Worm (Caenorhabditis elegans) whole organism, late embryonic: Measurements from ENCODE around the gene aly-3.

Experiments
- ama-1 ChIP-seq: fragments of 150-350 bp; optimal IDR thresholded peaks from 2 replicates; lab custom pipeline; 2014
- ceh-48 ChIP-seq: sonication (generic microtip); optimal IDR thresholded peaks from 2 replicates; lab custom pipeline; 2016; ENCODE audit warnings: missing genetic modification characterization, inconsistent platforms, missing compliant biosample characterization
- dmd-4 ChIP-seq: sonication (generic microtip); optimal IDR thresholded peaks from 2 replicates; lab custom pipeline; 2016; ENCODE audit warnings: borderline replicate concordance, missing genetic modification characterization, missing compliant biosample characterization
- dve-1 ChIP-seq: sonication (generic microtip); optimal IDR thresholded peaks from 2 replicates; lab custom pipeline; 2017; ENCODE audit warnings: antibody characterized with exemption, mild to moderate bottlenecking, missing genetic modification characterization, missing compliant biosample characterization
- pat-9 ChIP-seq: fragments of 200-800 bp; sonication (Bioruptor generic); optimal IDR thresholded peaks from 2 replicates; lab custom pipeline; 2018; ENCODE audit warnings: mild to moderate bottlenecking, missing genetic modification characterization, moderate library complexity, missing compliant biosample characterization

- no peak for TF ChIP-seq pat-9
- TF ChIP-seq ceh-48: no peak
- TF ChIP-seq dve-1: no peak
- TF ChIP-seq dmd-4 (tag; lab: Kevin White, UChicago): no peak
- no peak for TF ChIP-seq ama-1 (lab: Kevin White, UChicago)
These were observed 11.9 kb downstream of the aly-3 start for ce11 chrIV:12134991-12135390.
